Worm (Caenorhabditis elegans) whole organism, midembryonic: ENCODE results near the gene D1044.6.

Experiments
- klf-2 ChIP-seq: fragments of 200-800 bp; sonication (Bioruptor generic); conservative IDR thresholded peaks from 2 replicates; pipeline ENCODE4 v1.3.6; 2022; ENCODE audit warnings: missing genetic modification reagents, missing genetic modification characterization, missing compliant biosample characterization
- med-1 ChIP-seq: sonication (generic microtip); optimal IDR thresholded peaks from 2 replicates; lab custom pipeline; 2017; ENCODE audit warnings: missing genetic modification characterization, mild to moderate bottlenecking, missing compliant biosample characterization, antibody characterized with exemption, missing genetic modification reagents; ENCODE audit not compliant: insufficient read depth
- ztf-29 ChIP-seq: fragments of 200-800 bp; sonication (Bioruptor generic); IDR thresholded peaks from 2 replicates; pipeline ENCODE4 v1.3.6; 2022; ENCODE audit warnings: missing genetic modification reagents, missing genetic modification characterization, missing compliant biosample characterization

ce11 chrIII:5505474-5506022 is 37.4 kb downstream of the D1044.6 start:
- TF ChIP-seq med-1 (GFP tag; lab: Kevin White, UChicago): no peak
- no peak for TF ChIP-seq klf-2 (GFP tag; lab: Robert Waterston, UW)
- TF ChIP-seq ztf-29 (GFP tag; lab: Robert Waterston, UW): no peak
